Comparison of ENCODE assay signal across 2 worm cellular contexts in genomic region chrII:4085601-4086000, ce11.
TF ChIP-seq lines count a peak whose summit lies in the region.

No protein-coding gene starts in this region.

TF ChIP-seq in whole organism, L4 larva, 104 proteins besides CTCF, POLR2A, EP300 and RAD21:
- TF ChIP-seq aly-2 (tag; optimal IDR thresholded peaks at IDR 0.05; lab: Kevin White, UChicago): no peak
- peak; percentile 76 for TF ChIP-seq set-16 (GFP tag; IDR thresholded peaks at IDR 0.05; lab: Robert Waterston, UW)

TF ChIP-seq in whole organism, young adult, 124 proteins besides CTCF, POLR2A, EP300 and RAD21:
- TF ChIP-seq ama-1 (optimal IDR thresholded peaks at IDR 0.05; lab: Kevin White, UChicago): no peak
- no peak for TF ChIP-seq ama-1 (GFP tag; optimal IDR thresholded peaks at IDR 0.05; lab: Kevin White, UChicago)
- TF ChIP-seq egrh-3 (GFP tag; IDR thresholded peaks at IDR 0.05; lab: Robert Waterston, UW): peak; percentile 47; the same call in 1 of the 2 replicates
- no peak for TF ChIP-seq egl-18 (GFP tag; IDR thresholded peaks at IDR 0.05; lab: Robert Waterston, UW)
- TF ChIP-seq chd-7 (tag; optimal IDR thresholded peaks at IDR 0.05; lab: Kevin White, UChicago): no peak
- TF ChIP-seq zfh-2 (GFP tag; conservative IDR thresholded peaks at IDR 0.05; lab: Robert Waterston, UW): peak; percentile 80
- no peak for TF ChIP-seq sptf-2 (GFP tag; optimal IDR thresholded peaks at IDR 0.05; lab: Kevin White, UChicago)
TF ChIP-seq in whole organism, young adult: peak in this region for 2.
